Fruit fly (Drosophila melanogaster) whole organism, embryonic: ENCODE results near the gene CG18545.
A peak's percentile ranks its signal among the peaks of the same experiment; 100 is the strongest.

Experiments
- Ada2b ChIP-seq: fragments of 200-800 bp; sonication (Bioruptor generic); IDR thresholded peaks from 2 replicates; pipeline ENCODE4 v1.3.6; 2022; ENCODE audit warnings: missing biosample characterization, missing genetic modification characterization
- Atf-2 ChIP-seq: fragments of 200-800 bp; sonication (Bioruptor generic); optimal IDR thresholded peaks from 2 replicates; lab custom pipeline; 2016; ENCODE audit warnings: missing biosample characterization, missing genetic modification characterization
- Atf3 ChIP-seq: fragments of 200-800 bp; sonication (Bioruptor generic); optimal IDR thresholded peaks from 3 replicates; lab custom pipeline; 2016; ENCODE audit warnings: missing biosample characterization, missing genetic modification characterization
- CG10462 ChIP-seq: fragments of 200-800 bp; sonication (Bioruptor generic); optimal IDR thresholded peaks from 2 replicates; lab custom pipeline; 2016; ENCODE audit warnings: missing biosample characterization, missing genetic modification characterization
- CG10565 ChIP-seq: fragments of 200-800 bp; sonication (Bioruptor generic); optimal IDR thresholded peaks from 3 replicates; lab custom pipeline; 2016; ENCODE audit warnings: missing biosample characterization, mild to moderate bottlenecking, missing genetic modification characterization
- CG11504 ChIP-seq: fragments of 200-800 bp; sonication (Bioruptor generic); optimal IDR thresholded peaks from 3 replicates; lab custom pipeline; 2019; ENCODE audit warnings: missing biosample characterization, mild to moderate bottlenecking, missing genetic modification characterization, moderate library complexity
- CG12104 ChIP-seq: fragments of 200-800 bp; sonication (Bioruptor generic); optimal IDR thresholded peaks from 3 replicates; lab custom pipeline; 2016; ENCODE audit warnings: missing biosample characterization, missing genetic modification characterization
- CG12769 ChIP-seq: fragments of 200-800 bp; sonication (Bioruptor generic); optimal IDR thresholded peaks from 2 replicates; lab custom pipeline; 2019; ENCODE audit warnings: missing biosample characterization, mild to moderate bottlenecking, missing genetic modification characterization, moderate library complexity
- CG13424 ChIP-seq: fragments of 200-800 bp; sonication (Bioruptor generic); optimal IDR thresholded peaks from 2 replicates; lab custom pipeline; 2019; ENCODE audit warnings: missing biosample characterization, mild to moderate bottlenecking, missing genetic modification characterization, moderate library complexity
- CG15011 ChIP-seq: fragments of 200-800 bp; sonication (Bioruptor generic); optimal IDR thresholded peaks from 3 replicates; lab custom pipeline; 2018; ENCODE audit warnings: missing biosample characterization, mild to moderate bottlenecking, missing genetic modification characterization
- CG15269 ChIP-seq: fragments of 200-800 bp; sonication (Bioruptor generic); optimal IDR thresholded peaks from 2 replicates; lab custom pipeline; 2018; ENCODE audit warnings: missing biosample characterization, mild to moderate bottlenecking, missing genetic modification characterization, moderate library complexity
- CG17328 ChIP-seq: fragments of 200-800 bp; sonication (Bioruptor generic); IDR thresholded peaks from 2 replicates; pipeline ENCODE4 v1.3.6; 2022; ENCODE audit warnings: missing biosample characterization, missing genetic modification characterization
- CG18262 ChIP-seq: fragments of 200-800 bp; optimal IDR thresholded peaks from 3 replicates; lab custom pipeline; 2019; ENCODE audit warnings: missing biosample characterization, mild to moderate bottlenecking, missing genetic modification characterization, moderate library complexity
- CG32767 ChIP-seq: fragments of 200-800 bp; sonication (Bioruptor generic); IDR thresholded peaks from 2 replicates; pipeline ENCODE4 v1.3.6; 2022; ENCODE audit warnings: missing biosample characterization, missing genetic modification characterization
- CG32772 ChIP-seq: fragments of 200-800 bp; sonication (Bioruptor generic); IDR thresholded peaks from 2 replicates; pipeline ENCODE4 v1.3.6; 2022; ENCODE audit warnings: missing biosample characterization, missing genetic modification characterization
- CG34224 ChIP-seq: fragments of 200-800 bp; sonication (Bioruptor generic); IDR thresholded peaks from 3 replicates; pipeline ENCODE4 v1.3.6; 2022; ENCODE audit warnings: missing biosample characterization, missing genetic modification characterization; ENCODE audit not compliant: partially characterized antibody
- CG7271 ChIP-seq: fragments of 200-800 bp; sonication (Bioruptor generic); optimal IDR thresholded peaks from 2 replicates; lab custom pipeline; 2018; ENCODE audit warnings: missing biosample characterization, mild to moderate bottlenecking, missing genetic modification characterization, moderate library complexity
- CG7928 ChIP-seq: fragments of 200-800 bp; sonication (Bioruptor generic); optimal IDR thresholded peaks from 2 replicates; lab custom pipeline; 2017; ENCODE audit warnings: missing biosample characterization, mild to moderate bottlenecking, missing genetic modification characterization
- CG9437 ChIP-seq: fragments of 200-800 bp; sonication (Bioruptor generic); optimal IDR thresholded peaks from 2 replicates; lab custom pipeline; 2018; ENCODE audit warnings: missing biosample characterization, mild to moderate bottlenecking, missing genetic modification characterization
- Deaf1 ChIP-seq: fragments of 200-800 bp; optimal IDR thresholded peaks from 3 replicates; lab custom pipeline; 2019; ENCODE audit warnings: missing biosample characterization, mild to moderate bottlenecking, missing genetic modification characterization, moderate library complexity
- Dek ChIP-seq: fragments of 200-800 bp; sonication (Bioruptor generic); optimal IDR thresholded peaks from 3 replicates; lab custom pipeline; 2019; ENCODE audit warnings: missing biosample characterization, mild to moderate bottlenecking, missing genetic modification characterization, moderate library complexity
- Ets97D ChIP-seq: fragments of 200-800 bp; sonication (Bioruptor generic); optimal IDR thresholded peaks from 3 replicates; lab custom pipeline; 2016; ENCODE audit warnings: missing biosample characterization, missing genetic modification characterization
- Gug ChIP-seq: fragments of 200-800 bp; sonication (Bioruptor generic); IDR thresholded peaks from 4 replicates; pipeline ENCODE4 v1.3.6; 2022; ENCODE audit warnings: missing biosample characterization, missing genetic modification characterization
- HLH3B ChIP-seq: fragments of 200-800 bp; sonication (Bioruptor generic); IDR thresholded peaks from 2 replicates; pipeline ENCODE4 v1.3.6; 2022; ENCODE audit warnings: missing biosample characterization, missing genetic modification characterization
- Hand ChIP-seq: fragments of 200-800 bp; sonication (Bioruptor generic); optimal IDR thresholded peaks from 2 replicates; lab custom pipeline; 2017; ENCODE audit warnings: mild to moderate bottlenecking, missing biosample characterization, missing genetic modification reagents, missing genetic modification characterization
- HmgZ ChIP-seq: fragments of 200-800 bp; sonication (Bioruptor generic); optimal IDR thresholded peaks from 2 replicates; lab custom pipeline; 2018; ENCODE audit warnings: missing biosample characterization, mild to moderate bottlenecking, missing genetic modification characterization
- Hr51 ChIP-seq, 2 experiments: fragments of 200-800 bp; sonication (Bioruptor generic); optimal IDR thresholded peaks; 2 replicates in 1 of 2; 3 replicates in 1 of 2; lab custom pipeline; 2016 to 2018; ENCODE audit warnings: missing biosample characterization in 2 of 2, missing genetic modification characterization in 2 of 2, mild to moderate bottlenecking in 1 of 2, moderate library complexity in 1 of 2
- Kr ChIP-seq: fragments of 200-800 bp; sonication (Bioruptor generic); optimal IDR thresholded peaks from 2 replicates; lab custom pipeline; 2017; ENCODE audit warnings: missing biosample characterization, mild to moderate bottlenecking, missing genetic modification characterization
- NK7.1 ChIP-seq: fragments of 200-800 bp; sonication (Bioruptor generic); optimal IDR thresholded peaks from 3 replicates; lab custom pipeline; 2016; ENCODE audit warnings: missing biosample characterization, missing genetic modification characterization
- Optix ChIP-seq: fragments of 200-800 bp; sonication (Bioruptor generic); IDR thresholded peaks from 3 replicates; pipeline ENCODE4 v1.3.6; 2022; ENCODE audit warnings: missing biosample characterization, missing genetic modification characterization
- Pdp1 ChIP-seq, 2 experiments: fragments of 200-800 bp; sonication (Bioruptor generic); optimal IDR thresholded peaks; 3 replicates each; lab custom pipeline; 2016; ENCODE audit warnings: missing biosample characterization in 2 of 2, missing genetic modification characterization in 2 of 2, mild to moderate bottlenecking in 1 of 2, moderate library complexity in 1 of 2
- Ptx1 ChIP-seq: fragments of 200-800 bp; sonication (Bioruptor generic); IDR thresholded peaks from 2 replicates; pipeline ENCODE4 v1.3.6; 2022; ENCODE audit warnings: missing biosample characterization, missing genetic modification characterization
- Stat92E ChIP-seq, 3 experiments: fragments of >200 bp in 2 of 3; fragments of 200-800 bp in 1 of 3; sonication (Bioruptor generic) in 1 of 3; optimal IDR thresholded peaks; 2 replicates each; lab custom pipeline; 2017 to 2019; ENCODE audit warnings: missing biosample characterization in 3 of 3, missing genetic modification characterization in 3 of 3, mild to moderate bottlenecking in 1 of 3, moderate library complexity in 1 of 3
- ac ChIP-seq: fragments of 200-800 bp; sonication (Bioruptor generic); optimal IDR thresholded peaks from 3 replicates; lab custom pipeline; 2017; ENCODE audit warnings: missing biosample characterization, mild to moderate bottlenecking, missing genetic modification characterization
- btn ChIP-seq: fragments of 200-800 bp; sonication (Bioruptor generic); optimal IDR thresholded peaks from 2 replicates; lab custom pipeline; 2016; ENCODE audit warnings: missing biosample characterization, missing genetic modification characterization
- cato ChIP-seq: fragments of 200-800 bp; sonication (Bioruptor generic); optimal IDR thresholded peaks from 2 replicates; lab custom pipeline; 2016; ENCODE audit warnings: missing biosample characterization, missing genetic modification characterization, borderline replicate concordance
- grau ChIP-seq: fragments of 200-800 bp; optimal IDR thresholded peaks from 3 replicates; lab custom pipeline; 2019; ENCODE audit warnings: missing biosample characterization, mild to moderate bottlenecking, missing genetic modification characterization, moderate library complexity
- grn ChIP-seq: fragments of 200-800 bp; sonication (Bioruptor generic); optimal IDR thresholded peaks from 3 replicates; lab custom pipeline; 2017; ENCODE audit warnings: missing biosample characterization, missing genetic modification characterization
- gro ChIP-seq: fragments of 200-800 bp; sonication (Bioruptor generic); optimal IDR thresholded peaks from 2 replicates; lab custom pipeline; 2016; ENCODE audit warnings: missing biosample characterization, missing genetic modification characterization
- gsb-n ChIP-seq: fragments of 200-800 bp; sonication (Bioruptor generic); optimal IDR thresholded peaks from 3 replicates; lab custom pipeline; 2018; ENCODE audit warnings: missing biosample characterization, mild to moderate bottlenecking, missing genetic modification characterization
- her ChIP-seq: fragments of 200-800 bp; sonication (Bioruptor generic); optimal IDR thresholded peaks from 2 replicates; lab custom pipeline; 2016; ENCODE audit warnings: missing biosample characterization, missing genetic modification characterization
- lbe ChIP-seq: fragments of 200-800 bp; sonication (Bioruptor generic); optimal IDR thresholded peaks from 2 replicates; lab custom pipeline; 2016; ENCODE audit warnings: missing biosample characterization, mild to moderate bottlenecking, missing genetic modification characterization
- nom ChIP-seq: fragments of 200-800 bp; sonication (Bioruptor generic); optimal IDR thresholded peaks from 2 replicates; lab custom pipeline; 2017; ENCODE audit warnings: missing biosample characterization, missing genetic modification characterization, mild to moderate bottlenecking, moderate library complexity, missing genetic modification reagents
- oc ChIP-seq: fragments of 200-800 bp; sonication (Bioruptor generic); optimal IDR thresholded peaks from 2 replicates; lab custom pipeline; 2018; ENCODE audit warnings: missing biosample characterization, mild to moderate bottlenecking, missing genetic modification characterization, moderate library complexity
- prd ChIP-seq, 3 experiments: fragments of >200 bp in 2 of 3; fragments of 200-800 bp in 1 of 3; sonication (Bioruptor generic) in 1 of 3; optimal IDR thresholded peaks in 2 of 3; IDR thresholded peaks in 1 of 3; 2 replicates in 2 of 3; 3 replicates in 1 of 3; pipeline versions ENCODE4 v1.3.6 to Lab custom; 2017 to 2022; ENCODE audit warnings: missing biosample characterization in 1 of 3, missing genetic modification characterization in 1 of 3
- psq ChIP-seq: fragments of 200-800 bp; sonication (Bioruptor generic); optimal IDR thresholded peaks from 2 replicates; lab custom pipeline; 2017; ENCODE audit warnings: missing biosample characterization, missing genetic modification characterization
- schlank ChIP-seq: fragments of 200-800 bp; sonication (Bioruptor generic); optimal IDR thresholded peaks from 2 replicates; lab custom pipeline; 2018; ENCODE audit warnings: missing biosample characterization, mild to moderate bottlenecking, missing genetic modification characterization
- slou ChIP-seq: fragments of 200-800 bp; sonication (Bioruptor generic); optimal IDR thresholded peaks from 3 replicates; lab custom pipeline; 2016; ENCODE audit warnings: missing biosample characterization, missing genetic modification characterization
- ssp ChIP-seq: fragments of 200-800 bp; sonication (Bioruptor generic); IDR thresholded peaks from 2 replicates; pipeline ENCODE4 v1.3.6; 2022; ENCODE audit warnings: missing biosample characterization, missing genetic modification characterization
- trh ChIP-seq: fragments of 200-800 bp; sonication (Bioruptor generic); optimal IDR thresholded peaks from 2 replicates; lab custom pipeline; 2016; ENCODE audit warnings: missing biosample characterization, missing genetic modification characterization

Gene CG18545

DNA sequence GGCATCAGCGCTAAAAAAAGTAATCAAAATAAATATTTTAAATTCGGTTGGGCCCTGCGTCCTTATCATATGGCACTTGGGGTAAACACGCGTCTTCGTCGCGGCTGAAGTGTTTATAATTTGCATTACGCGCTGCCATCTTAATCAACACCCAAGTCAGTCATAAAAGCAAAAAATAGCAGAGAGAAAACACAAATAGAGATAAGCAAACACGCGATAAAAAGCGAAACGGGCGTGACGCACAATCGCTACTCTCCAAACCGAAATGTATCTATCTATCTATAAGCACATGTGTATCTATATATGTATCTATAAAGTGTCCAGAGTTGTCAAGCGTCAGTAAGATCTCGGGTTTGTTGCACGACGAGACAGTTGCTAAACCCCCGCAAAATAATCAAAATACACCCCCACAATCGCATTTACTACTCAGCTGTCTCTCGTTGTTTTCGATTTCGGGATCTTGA lies 50.2 kb downstream of the CG18545 start (continued):
- TF ChIP-seq Deaf1 (tag; lab: Kevin White, UChicago): no peak
- no peak for TF ChIP-seq CG11504
- no peak for TF ChIP-seq cato (GFP tag; lab: Kevin White, UChicago)
- TF ChIP-seq psq (GFP tag; lab: Kevin White, UChicago): no peak
- TF ChIP-seq CG10462 (GFP tag; lab: Kevin White, UChicago): no peak
- TF ChIP-seq Hand: peak; percentile 23
- TF ChIP-seq grau: no peak
- no peak for TF ChIP-seq btn (GFP tag; lab: Kevin White, UChicago)
- no peak for TF ChIP-seq her
- peak; percentile 3 for TF ChIP-seq CG12769
- no peak for TF ChIP-seq CG13424 (tag; lab: Kevin White, UChicago)
- no peak for TF ChIP-seq ssp (GFP tag; lab: Robert Waterston, UW)
- no peak for TF ChIP-seq Atf-2 (GFP tag; lab: Kevin White, UChicago)
- peak; percentile 65 for TF ChIP-seq grn (GFP tag; lab: Kevin White, UChicago)
- TF ChIP-seq trh (GFP tag; lab: Kevin White, UChicago): no peak
- TF ChIP-seq prd (optimal IDR thresholded peaks at IDR 0.05; lab: Kevin White, UChicago): no peak
- no peak for TF ChIP-seq prd (GFP tag; IDR thresholded peaks at IDR 0.05; lab: Robert Waterston, UW)
- peak; percentile 7 for TF ChIP-seq Dek
- no peak for TF ChIP-seq Optix (GFP tag; lab: Robert Waterston, UW)
- TF ChIP-seq CG18262 (tag; lab: Kevin White, UChicago): no peak
- TF ChIP-seq oc (tag; lab: Kevin White, UChicago): no peak
- TF ChIP-seq CG34224: no peak
- TF ChIP-seq CG9437 (GFP tag; lab: Kevin White, UChicago): no peak
- no peak for TF ChIP-seq CG32772 (GFP tag; lab: Robert Waterston, UW)
- peak; percentile 15 for TF ChIP-seq Ets97D (GFP tag; lab: Kevin White, UChicago)
- no peak for TF ChIP-seq CG10565 (GFP tag; lab: Kevin White, UChicago)
- no peak for TF ChIP-seq Kr (GFP tag; lab: Kevin White, UChicago)
- TF ChIP-seq Hr51 (GFP tag; optimal IDR thresholded peaks at IDR 0.05; lab: Kevin White, UChicago): no peak
- TF ChIP-seq HmgZ (tag; lab: Kevin White, UChicago): no peak
- no peak for TF ChIP-seq CG7271 (tag; lab: Kevin White, UChicago)
- TF ChIP-seq CG15269 (tag; lab: Kevin White, UChicago): no peak
- TF ChIP-seq Atf3 (GFP tag; lab: Kevin White, UChicago): no peak
- TF ChIP-seq nom (GFP tag; lab: Kevin White, UChicago): peak; percentile 35
- TF ChIP-seq CG32767 (GFP tag; lab: Robert Waterston, UW): peak; percentile 33; the same call in 1 of the 2 replicates
- no peak for TF ChIP-seq CG15011
- no peak for TF ChIP-seq ac (GFP tag; lab: Kevin White, UChicago)
- TF ChIP-seq NK7.1 (GFP tag; lab: Kevin White, UChicago): no peak
- TF ChIP-seq Stat92E (GFP tag; optimal IDR thresholded peaks at IDR 0.05; lab: Kevin White, UChicago): no peak
- TF ChIP-seq schlank (tag; lab: Kevin White, UChicago): peak; percentile 28
- no peak for TF ChIP-seq slou
- TF ChIP-seq Ptx1 (GFP tag; lab: Robert Waterston, UW): no peak
- peak; percentile 62 for TF ChIP-seq gro (GFP tag; lab: Kevin White, UChicago)
- no peak for TF ChIP-seq gsb-n (tag; lab: Kevin White, UChicago)
- TF ChIP-seq Pdp1 (GFP tag; optimal IDR thresholded peaks at IDR 0.05; lab: Kevin White, UChicago): peak in 1 of 2 experiments; percentile 65
- TF ChIP-seq CG7928 (GFP tag; lab: Kevin White, UChicago): no peak
- TF ChIP-seq CG12104 (GFP tag; lab: Kevin White, UChicago): peak; percentile 7
- peak; percentile 70 for TF ChIP-seq lbe (GFP tag; lab: Kevin White, UChicago)
- no peak for TF ChIP-seq Ada2b (GFP tag; lab: Robert Waterston, UW)
- TF ChIP-seq CG17328: no peak
- no peak for TF ChIP-seq HLH3B (GFP tag; lab: Robert Waterston, UW)
- no peak for TF ChIP-seq Gug (GFP tag; lab: Robert Waterston, UW)
